Worm (Caenorhabditis elegans) whole organism, early embryonic: ENCODE measurements around the gene H40L08.8.

Experiments
- ama-1 ChIP-seq: fragments of 150-350 bp; optimal IDR thresholded peaks from 2 replicates; lab custom pipeline; 2014
- tbx-11 ChIP-seq: fragments of 200-800 bp; sonication (Bioruptor generic); IDR thresholded peaks from 2 replicates; pipeline ENCODE4 v1.3.6; 2022; ENCODE audit warnings: missing genetic modification characterization, missing compliant biosample characterization

DNA sequence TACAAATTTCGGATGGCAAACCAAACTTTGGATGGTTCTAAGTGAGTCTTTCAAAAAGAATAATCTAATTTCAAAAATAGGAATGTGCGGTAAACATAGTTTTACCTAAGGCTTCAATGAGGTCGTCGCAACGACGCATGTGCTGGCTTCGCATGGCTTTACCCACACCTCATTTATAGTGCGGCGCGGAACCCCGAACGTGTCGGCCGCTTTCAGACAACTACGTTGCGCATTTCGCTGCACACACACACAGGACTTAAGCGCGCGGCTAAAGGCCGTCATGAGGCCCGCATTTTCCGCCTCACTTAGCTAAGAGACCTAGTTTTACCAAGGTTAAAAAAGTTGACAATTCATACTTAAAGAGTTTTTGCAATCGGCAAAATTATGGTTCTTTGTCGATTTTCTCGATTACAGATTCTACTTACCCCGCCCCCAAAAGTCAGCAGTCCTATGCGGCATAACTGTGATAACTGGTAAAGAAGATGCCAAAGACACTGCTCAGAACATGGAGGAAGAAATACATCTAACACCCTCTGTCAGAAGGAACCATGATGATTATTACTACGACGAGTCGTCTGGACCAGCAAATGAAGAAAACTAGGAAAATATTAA is 15.4 kb upstream of the H40L08.8 start:
- no peak for TF ChIP-seq tbx-11 (GFP tag; lab: Robert Waterston, UW)
- TF ChIP-seq ama-1 = no peak
